Worm (Caenorhabditis elegans) whole organism, young adult: ENCODE measurements around the gene K02E11.3.

ENCODE experiments used
- F37B4.10 ChIP-seq: fragments of 200-800 bp; sonication (Bioruptor generic); IDR thresholded peaks from 2 replicates; pipeline ENCODE4 v1.3.6; 2022; ENCODE audit warnings: missing genetic modification characterization, missing compliant biosample characterization
- dpl-1 ChIP-seq: fragments of 150-350 bp; optimal IDR thresholded peaks from 2 replicates; lab custom pipeline; 2014; ENCODE audit warnings: missing biosample characterization, missing genetic modification reagents, missing genetic modification characterization
- hlh-12 ChIP-seq: sonication (generic microtip); optimal IDR thresholded peaks from 2 replicates; lab custom pipeline; 2016; ENCODE audit warnings: missing genetic modification characterization, missing compliant biosample characterization
- hrde-1 ChIP-seq: sonication (generic microtip); optimal IDR thresholded peaks from 2 replicates; lab custom pipeline; 2016; ENCODE audit warnings: missing genetic modification characterization, mild to moderate bottlenecking, missing compliant biosample characterization, moderate library complexity, missing genotype, missing genetic modification reagents, borderline replicate concordance
- lin-54 ChIP-seq: fragments of 200-800 bp; sonication (Bioruptor generic); optimal IDR thresholded peaks from 2 replicates; lab custom pipeline; 2018; ENCODE audit warnings: mild to moderate bottlenecking, missing genetic modification characterization, missing compliant biosample characterization
- pha-4 ChIP-seq: fragments of 150-350 bp; sonication (generic microtip); optimal IDR thresholded peaks from 2 replicates; lab custom pipeline; 2014; ENCODE audit warnings: missing biosample characterization, missing genetic modification reagents, missing genetic modification characterization
- tbx-9 ChIP-seq: sonication (generic microtip); optimal IDR thresholded peaks from 2 replicates; lab custom pipeline; 2016; ENCODE audit warnings: borderline replicate concordance, missing genetic modification characterization, inconsistent platforms, missing compliant biosample characterization
- unc-130 ChIP-seq: sonication (generic microtip); optimal IDR thresholded peaks from 2 replicates; lab custom pipeline; 2016; ENCODE audit warnings: missing genetic modification reagents, missing genetic modification characterization, missing compliant biosample characterization
- ztf-18 ChIP-seq: sonication (generic microtip); optimal IDR thresholded peaks from 2 replicates; lab custom pipeline; 2016; ENCODE audit warnings: missing genotype, mild to moderate bottlenecking, missing genetic modification characterization, missing compliant biosample characterization
- ztf-25 ChIP-seq: fragments of 200-800 bp; sonication (Bioruptor generic); IDR thresholded peaks from 2 replicates; pipeline ENCODE4 v1.3.6; 2022; ENCODE audit warnings: missing genetic modification reagents, missing genetic modification characterization, missing compliant biosample characterization

DNA sequence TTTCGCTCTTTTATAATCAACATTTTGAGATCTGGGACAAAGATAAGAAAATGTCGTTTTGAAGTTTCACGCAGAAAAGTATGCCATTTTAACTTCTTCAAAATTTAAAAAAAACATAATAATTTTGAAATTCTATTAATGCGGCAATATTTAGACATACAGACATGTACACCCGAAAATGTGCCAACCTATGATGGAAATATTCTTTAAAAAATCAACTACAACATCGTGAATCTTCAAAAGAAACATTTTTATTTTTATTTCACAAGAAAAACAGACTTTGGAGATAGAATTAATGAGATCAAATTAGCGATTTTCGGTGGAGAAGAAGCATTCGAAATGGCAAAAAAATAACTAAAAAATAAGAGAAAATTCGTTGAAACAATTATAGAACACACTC is 31.6 kb downstream of the K02E11.3 start, which contains the start of gene T16A9.5:
- TF ChIP-seq unc-130, result no peak
- no peak for TF ChIP-seq hrde-1
- TF ChIP-seq pha-4 (tag; lab: Kevin White, UChicago), result no peak
- TF ChIP-seq F37B4.10, result no peak
- no peak for TF ChIP-seq ztf-18 (tag; lab: Kevin White, UChicago)
- no peak for TF ChIP-seq ztf-25 (GFP tag; lab: Robert Waterston, UW)
- no peak for TF ChIP-seq hlh-12 (tag; lab: Kevin White, UChicago)
- no peak for TF ChIP-seq dpl-1 (GFP tag; lab: Kevin White, UChicago)
- no peak for TF ChIP-seq lin-54 (GFP tag; lab: Kevin White, UChicago)
- TF ChIP-seq tbx-9, result no peak
